Worm (Caenorhabditis elegans) whole organism, L3 larva: ENCODE measurements around the gene syx-2.

ENCODE experiments used
- ceh-82 ChIP-seq: fragments of 150-350 bp; optimal IDR thresholded peaks from 2 replicates; lab custom pipeline; 2014; ENCODE audit warnings: missing biosample characterization, missing genetic modification characterization
- egl-5 ChIP-seq: fragments of 150-350 bp; optimal IDR thresholded peaks from 2 replicates; lab custom pipeline; 2017; ENCODE audit warnings: missing biosample characterization, missing genetic modification reagents, missing genetic modification characterization, inconsistent platforms
- lsy-12 ChIP-seq: sonication (generic microtip); optimal IDR thresholded peaks from 2 replicates; lab custom pipeline; 2016; ENCODE audit warnings: mild to moderate bottlenecking, missing genetic modification characterization, missing compliant biosample characterization
- nhr-12 ChIP-seq: fragments of 150-350 bp; optimal IDR thresholded peaks from 2 replicates; lab custom pipeline; 2014; ENCODE audit warnings: missing biosample characterization, missing genetic modification characterization
- skn-1 ChIP-seq: fragments of 150-350 bp; optimal IDR thresholded peaks from 2 replicates; lab custom pipeline; 2014; ENCODE audit warnings: missing biosample characterization, missing genetic modification characterization
- zag-1 ChIP-seq: fragments of 150-350 bp; optimal IDR thresholded peaks from 2 replicates; lab custom pipeline; 2014; ENCODE audit warnings: missing biosample characterization, missing genetic modification characterization

Gene syx-2

DNA sequence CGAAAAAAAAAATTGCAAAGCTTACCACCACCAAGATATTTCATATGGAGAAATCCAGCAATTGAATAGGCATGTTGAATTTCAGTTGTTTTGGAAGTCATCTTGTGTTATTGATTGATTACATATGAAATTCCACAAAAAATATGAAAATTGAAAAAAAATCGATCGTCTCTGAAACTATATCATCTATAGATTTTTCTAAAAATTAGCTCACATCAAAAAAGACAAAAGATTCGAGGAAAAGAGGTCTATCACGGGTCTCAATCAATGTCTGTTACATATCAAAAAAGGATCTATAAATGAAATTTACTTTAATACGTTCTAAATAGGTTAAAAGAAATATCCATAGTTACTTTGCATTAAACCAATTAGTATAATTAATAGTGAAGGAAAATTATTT lies 52.5 kb downstream of the syx-2 start, which contains the start of gene tbc-19:
tbc-19 (minus strand) TSS at position 101 of the 400 bp plus-strand sequence.
- TF ChIP-seq ceh-82 (tag; lab: Kevin White, UChicago) = no peak
- no peak for TF ChIP-seq nhr-12
- no peak for TF ChIP-seq egl-5 (tag; lab: Kevin White, UChicago)
- no peak for TF ChIP-seq skn-1 (tag; lab: Kevin White, UChicago)
- no peak for TF ChIP-seq lsy-12 (tag; lab: Kevin White, UChicago)
- no peak for TF ChIP-seq zag-1
